Worm (Caenorhabditis elegans) whole organism, L4 larva: ENCODE data around the gene ptc-3.

Experiments used
- F26F4.8 ChIP-seq: fragments of 200-800 bp; sonication (Bioruptor generic); conservative IDR thresholded peaks from 2 replicates; pipeline ENCODE4 v1.3.6; 2022; ENCODE audit warnings: missing genetic modification characterization, missing compliant biosample characterization
- F44E2.7 ChIP-seq: fragments of 200-800 bp; sonication (Bioruptor generic); IDR thresholded peaks from 2 replicates; pipeline ENCODE4 v2.1.2; 2022; ENCODE audit warnings: missing genetic modification characterization, missing compliant biosample characterization
- Y48G9A.11 ChIP-seq: fragments of 200-800 bp; sonication (Bioruptor generic); IDR thresholded peaks from 2 replicates; pipeline ENCODE4 v1.3.6; 2022; ENCODE audit warnings: missing genetic modification reagents, missing genetic modification characterization, missing compliant biosample characterization
- Y5F2A.4 ChIP-seq: fragments of 200-800 bp; sonication (Bioruptor generic); optimal IDR thresholded peaks from 2 replicates; lab custom pipeline; 2018; ENCODE audit warnings: mild to moderate bottlenecking, missing genetic modification characterization, missing compliant biosample characterization
- ZK546.5 ChIP-seq, 2 experiments: sonication (generic microtip); optimal IDR thresholded peaks; 2 replicates each; lab custom pipeline; 2017; ENCODE audit warnings: missing biosample characterization in 2 of 2, missing genetic modification characterization in 2 of 2
- aha-1 ChIP-seq: fragments of 150-350 bp; peaks from one replicate; lab custom pipeline; 2014; ENCODE audit warnings: missing biosample characterization, missing genetic modification characterization
- arid-1 ChIP-seq: fragments of 200-800 bp; sonication (Bioruptor generic); conservative IDR thresholded peaks from 2 replicates; pipeline ENCODE4 v1.3.6; 2022; ENCODE audit warnings: missing genetic modification reagents, missing genetic modification characterization, missing compliant biosample characterization
- ceh-62 ChIP-seq: sonication (generic microtip); optimal IDR thresholded peaks from 2 replicates; lab custom pipeline; 2017; ENCODE audit warnings: missing biosample characterization, missing genetic modification characterization
- cey-2 ChIP-seq: sonication (generic microtip); optimal IDR thresholded peaks from 3 replicates; lab custom pipeline; 2017; ENCODE audit warnings: missing genetic modification characterization, mild to moderate bottlenecking, missing compliant biosample characterization, antibody characterized with exemption, borderline replicate concordance; ENCODE audit not compliant: insufficient read depth
- dmd-6 ChIP-seq: fragments of 200-800 bp; sonication (Bioruptor generic); IDR thresholded peaks from 2 replicates; pipeline ENCODE4 v1.3.6; 2022; ENCODE audit warnings: missing genetic modification reagents, missing genetic modification characterization, missing compliant biosample characterization
- hlh-11 ChIP-seq: fragments of 200-800 bp; sonication (Bioruptor generic); optimal IDR thresholded peaks from 2 replicates; lab custom pipeline; 2018; ENCODE audit warnings: mild to moderate bottlenecking, missing genetic modification characterization, missing compliant biosample characterization
- hlh-30 ChIP-seq: sonication (generic microtip); optimal IDR thresholded peaks from 2 replicates; lab custom pipeline; 2017; ENCODE audit warnings: antibody characterized with exemption, mild to moderate bottlenecking, missing genetic modification characterization, missing compliant biosample characterization; ENCODE audit not compliant: insufficient read depth
- lin-13 ChIP-seq: fragments of 150-350 bp; optimal IDR thresholded peaks from 2 replicates; lab custom pipeline; 2014; ENCODE audit warnings: missing biosample characterization, missing genetic modification reagents, missing genetic modification characterization
- lin-29 ChIP-seq: fragments of 200-800 bp; sonication (Bioruptor generic); IDR thresholded peaks from 2 replicates; pipeline ENCODE4 v1.3.6; 2022; ENCODE audit warnings: missing genetic modification reagents, missing genetic modification characterization, missing compliant biosample characterization
- lin-38 ChIP-seq: fragments of 200-800 bp; sonication (Bioruptor generic); IDR thresholded peaks from 2 replicates; pipeline ENCODE4 v1.3.6; 2022; ENCODE audit warnings: missing genetic modification reagents, missing genetic modification characterization, missing compliant biosample characterization
- mdl-1 ChIP-seq, 2 experiments: fragments of 150-350 bp in 1 of 2; sonication (generic microtip) in 1 of 2; optimal IDR thresholded peaks; 2 replicates each; lab custom pipeline; 2014 to 2017; ENCODE audit warnings: missing biosample characterization in 2 of 2, missing genetic modification characterization in 2 of 2
- mxl-3 ChIP-seq: fragments of 200-800 bp; sonication (Bioruptor generic); optimal IDR thresholded peaks from 2 replicates; lab custom pipeline; 2018; ENCODE audit warnings: mild to moderate bottlenecking, missing genetic modification characterization, missing compliant biosample characterization
- nhr-25 ChIP-seq: sonication (generic microtip); optimal IDR thresholded peaks from 2 replicates; lab custom pipeline; 2017; ENCODE audit warnings: missing genetic modification characterization, mild to moderate bottlenecking, missing compliant biosample characterization, antibody characterized with exemption, moderate library complexity, borderline replicate concordance; ENCODE audit not compliant: insufficient read depth
- nhr-28 ChIP-seq: fragments of 150-350 bp; optimal IDR thresholded peaks from 2 replicates; lab custom pipeline; 2014; ENCODE audit warnings: missing biosample characterization, missing genetic modification characterization
- nhr-41 ChIP-seq: fragments of 200-800 bp; sonication (Bioruptor generic); IDR thresholded peaks from 2 replicates; pipeline ENCODE4 v1.3.6; 2022; ENCODE audit warnings: missing genetic modification reagents, missing genetic modification characterization, missing compliant biosample characterization
- nhr-48 ChIP-seq: sonication (generic microtip); optimal IDR thresholded peaks from 2 replicates; lab custom pipeline; 2016; ENCODE audit warnings: mild to moderate bottlenecking, missing genetic modification characterization, missing compliant biosample characterization
- rbr-2 ChIP-seq: sonication (generic microtip); optimal IDR thresholded peaks from 2 replicates; lab custom pipeline; 2016; ENCODE audit warnings: missing genotype, missing genetic modification characterization, missing compliant biosample characterization
- set-16 ChIP-seq: fragments of 200-800 bp; sonication (Bioruptor generic); IDR thresholded peaks from 2 replicates; pipeline ENCODE4 v1.3.6; 2022; ENCODE audit warnings: missing genetic modification reagents, missing genetic modification characterization, missing compliant biosample characterization
- spr-3 ChIP-seq: fragments of 200-800 bp; sonication (Bioruptor generic); optimal IDR thresholded peaks from 2 replicates; lab custom pipeline; 2018; ENCODE audit warnings: mild to moderate bottlenecking, missing genetic modification characterization, missing compliant biosample characterization
- unc-130 ChIP-seq: sonication (generic microtip); optimal IDR thresholded peaks from 2 replicates; lab custom pipeline; 2016; ENCODE audit warnings: missing genetic modification reagents, missing genetic modification characterization, missing compliant biosample characterization
- unc-39 ChIP-seq: sonication (generic microtip); optimal IDR thresholded peaks from 2 replicates; lab custom pipeline; 2017; ENCODE audit warnings: missing biosample characterization, missing genetic modification characterization
- unc-62 ChIP-seq, 3 experiments: fragments of 150-350 bp in 1 of 3; sonication (generic microtip); optimal IDR thresholded peaks in 2 of 3; peaks in 1 of 3; 1 replicate in 1 of 3; 2 replicates in 2 of 3; lab custom pipeline; 2014 to 2017; ENCODE audit warnings: missing biosample characterization in 3 of 3, missing genetic modification characterization in 3 of 3, missing genetic modification reagents in 3 of 3, missing genotype in 1 of 3
- ztf-7 ChIP-seq: fragments of 150-350 bp; optimal IDR thresholded peaks from 2 replicates; lab custom pipeline; 2014; ENCODE audit warnings: missing biosample characterization, missing genetic modification characterization

ptc-3 gene

ce11 chrII:2857559-2857958 is 5.2 kb upstream of the ptc-3 start:
- TF ChIP-seq Y5F2A.4 (GFP tag; lab: Kevin White, UChicago), result no peak
- peak; percentile 98 for TF ChIP-seq nhr-28
- no peak for TF ChIP-seq dmd-6 (GFP tag; lab: Robert Waterston, UW)
- TF ChIP-seq hlh-11 (tag; lab: Kevin White, UChicago), result peak; percentile 40
- TF ChIP-seq mxl-3 (GFP tag; lab: Kevin White, UChicago), result peak; percentile 4
- TF ChIP-seq nhr-41 (GFP tag; lab: Robert Waterston, UW), result peak; percentile 22; the same call in 1 of the 2 replicates
- peak; percentile 28 for TF ChIP-seq aha-1 (tag; lab: Kevin White, UChicago)
- peak in 1 of 2 experiments; percentile 15 for TF ChIP-seq mdl-1 (tag; optimal IDR thresholded peaks at IDR 0.05; lab: Kevin White, UChicago)
- peak; percentile 58 for TF ChIP-seq nhr-48
- no peak for TF ChIP-seq arid-1 (GFP tag; lab: Robert Waterston, UW)
- TF ChIP-seq cey-2 (tag; lab: Kevin White, UChicago), result no peak

ce11 chrII:2856114-2856513 is 3.7 kb upstream of the ptc-3 start:
- TF ChIP-seq nhr-28 (peak; percentile 82), ceh-62 (tag; lab: Kevin White, UChicago) (no peak), hlh-11 (tag; lab: Kevin White, UChicago) (peak; percentile 36), lin-38 (no peak)

- TF ChIP-seq aha-1 (tag; lab: Kevin White, UChicago) (peak; percentile 14), nhr-25 (tag; lab: Kevin White, UChicago) (peak; percentile 15), hlh-30 (peak; percentile 14), unc-39 (tag; lab: Kevin White, UChicago) (no peak), hlh-11 (tag; lab: Kevin White, UChicago) (peak; percentile 52), lin-13 (GFP tag; lab: Kevin White, UChicago) (no peak), nhr-28 (peak; percentile 53), spr-3 (no peak)
Observed at ce11 chrII:2854794-2855193, 2.4 kb upstream of the ptc-3 start.

ce11 chrII:2853767-2854166 is 1.4 kb upstream of the ptc-3 start:
- no peak for TF ChIP-seq ztf-7
- no peak for TF ChIP-seq rbr-2 (tag; lab: Kevin White, UChicago)

ce11 chrII:2846552-2846951 is 5.8 kb downstream of the ptc-3 start:
- no peak for TF ChIP-seq unc-130
- TF ChIP-seq ZK546.5 (tag; optimal IDR thresholded peaks at IDR 0.05; lab: Kevin White, UChicago), result no peak
- no peak for TF ChIP-seq nhr-28
- no peak for TF ChIP-seq F26F4.8 (GFP tag; lab: Robert Waterston, UW)

ce11 chrII:2845674-2846073 is 6.7 kb downstream of the ptc-3 start:
- no peak for TF ChIP-seq Y48G9A.11 (GFP tag; lab: Robert Waterston, UW)
- TF ChIP-seq set-16 (GFP tag; lab: Robert Waterston, UW), result peak; percentile 54
- TF ChIP-seq lin-29, result no peak
- TF ChIP-seq, all 104 proteins: peak for 1

- no peak for TF ChIP-seq nhr-28
- TF ChIP-seq unc-62 (GFP tag; optimal IDR thresholded peaks at IDR 0.05 in 1 of 2; lab: Kevin White, UChicago), result peak in 1 of 2 experiments; percentile 64
- TF ChIP-seq unc-62 (tag; optimal IDR thresholded peaks at IDR 0.05; lab: Kevin White, UChicago), result no peak
- no peak for TF ChIP-seq F44E2.7
Observed at ce11 chrII:2843088-2843487, 9.3 kb downstream of the ptc-3 start, which contains the start of gene Y110A2AL.7. Gene Y110A2AL.7 (minus strand): TSS chrII:2843188.
